Worm (Caenorhabditis elegans) whole organism, early embryonic: Measurements from ENCODE around the gene W05E10.5.

Experiments used
- B0310.2 ChIP-seq: sonication (generic microtip); optimal IDR thresholded peaks from 2 replicates; lab custom pipeline; 2016; ENCODE audit warnings: mild to moderate bottlenecking, missing genetic modification characterization, missing compliant biosample characterization
- F13C5.2 ChIP-seq: sonication (generic microtip); optimal IDR thresholded peaks from 2 replicates; lab custom pipeline; 2017; ENCODE audit warnings: mild to moderate bottlenecking, missing genetic modification characterization, inconsistent platforms, missing compliant biosample characterization
- aly-1 ChIP-seq: sonication (generic microtip); optimal IDR thresholded peaks from 2 replicates; lab custom pipeline; 2016; ENCODE audit warnings: missing genetic modification characterization, missing compliant biosample characterization
- ama-1 ChIP-seq: fragments of 150-350 bp; optimal IDR thresholded peaks from 2 replicates; lab custom pipeline; 2014
- ceh-13 ChIP-seq: fragments of 200-800 bp; sonication (Bioruptor generic); optimal IDR thresholded peaks from 2 replicates; lab custom pipeline; 2018; ENCODE audit warnings: mild to moderate bottlenecking, missing genetic modification characterization, missing compliant biosample characterization
- ceh-36 ChIP-seq: sonication (generic microtip); optimal IDR thresholded peaks from 2 replicates; lab custom pipeline; 2016; ENCODE audit warnings: missing genetic modification characterization, inconsistent platforms, missing compliant biosample characterization
- ets-7 ChIP-seq: sonication (generic microtip); optimal IDR thresholded peaks from 2 replicates; lab custom pipeline; 2016; ENCODE audit warnings: missing genotype, missing genetic modification characterization, missing compliant biosample characterization
- flt-1 ChIP-seq: fragments of 200-800 bp; sonication (Bioruptor generic); IDR thresholded peaks from 2 replicates; pipeline ENCODE4 v1.3.6; 2022; ENCODE audit warnings: missing genetic modification characterization, missing compliant biosample characterization
- hmbx-1 ChIP-seq: sonication (generic microtip); optimal IDR thresholded peaks from 2 replicates; lab custom pipeline; 2016; ENCODE audit warnings: mild to moderate bottlenecking, missing genetic modification characterization, missing compliant biosample characterization
- hmg-4 ChIP-seq: fragments of 200-800 bp; sonication (Bioruptor generic); optimal IDR thresholded peaks from 2 replicates; lab custom pipeline; 2018; ENCODE audit warnings: mild to moderate bottlenecking, missing genetic modification characterization, missing compliant biosample characterization
- hnd-1 ChIP-seq: sonication (generic microtip); optimal IDR thresholded peaks from 2 replicates; lab custom pipeline; 2016; ENCODE audit warnings: missing genetic modification characterization, missing compliant biosample characterization
- pes-1 ChIP-seq: fragments of 200-800 bp; sonication (Bioruptor generic); IDR thresholded peaks from 2 replicates; pipeline ENCODE4 v1.3.6; 2022; ENCODE audit warnings: missing genetic modification reagents, missing genetic modification characterization, missing compliant biosample characterization
- scrt-1 ChIP-seq: fragments of 200-800 bp; sonication (Bioruptor generic); IDR thresholded peaks from 2 replicates; pipeline ENCODE4 v1.3.6; 2022; ENCODE audit warnings: missing genetic modification characterization, missing compliant biosample characterization
- sea-1 ChIP-seq: fragments of 200-800 bp; sonication (Bioruptor generic); conservative IDR thresholded peaks from 2 replicates; pipeline ENCODE4 v1.3.6; 2022; ENCODE audit warnings: missing genetic modification characterization, missing compliant biosample characterization
- tbx-11 ChIP-seq: fragments of 200-800 bp; sonication (Bioruptor generic); IDR thresholded peaks from 2 replicates; pipeline ENCODE4 v1.3.6; 2022; ENCODE audit warnings: missing genetic modification characterization, missing compliant biosample characterization
- tbx-37 ChIP-seq: fragments of 200-800 bp; sonication (Bioruptor generic); conservative IDR thresholded peaks from 2 replicates; pipeline ENCODE4 v1.3.6; 2022; ENCODE audit warnings: missing genetic modification reagents, missing genetic modification characterization, missing compliant biosample characterization
- tra-4 ChIP-seq: sonication (generic microtip); optimal IDR thresholded peaks from 2 replicates; lab custom pipeline; 2017; ENCODE audit warnings: missing genetic modification characterization, missing compliant biosample characterization

The W05E10.5 gene

DNA sequence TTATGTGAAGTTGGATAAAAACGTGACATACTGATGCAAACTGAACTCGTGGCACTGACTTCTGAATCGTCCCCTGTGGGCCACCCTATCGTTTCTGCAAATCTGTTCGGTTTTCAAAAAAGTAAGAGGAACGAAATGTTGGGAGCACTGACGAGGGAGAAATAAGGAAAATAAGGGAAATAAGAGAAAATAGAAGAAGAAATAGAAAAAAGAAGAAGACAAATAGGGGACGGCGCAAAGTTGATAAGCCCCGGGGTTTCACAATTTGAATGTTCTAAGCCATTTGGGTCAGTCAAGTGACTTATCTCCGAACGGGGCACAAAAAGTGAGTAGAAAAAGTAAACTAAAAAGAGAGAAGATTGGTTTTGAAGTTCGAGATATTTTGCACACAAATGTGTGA is at the start of gene W05E10.5:
TSS of gene W05E10.5 (minus strand) at position 101 of the 400 bp plus-strand sequence.
- TF ChIP-seq ceh-36 (tag; lab: Kevin White, UChicago) (no peak), tbx-11 (no peak), aly-1 (tag; lab: Kevin White, UChicago) (no peak), ceh-13 (GFP tag; lab: Kevin White, UChicago) (no peak), flt-1 (no peak), F13C5.2 (no peak), tbx-37 (no peak), sea-1 (no peak)

DNA sequence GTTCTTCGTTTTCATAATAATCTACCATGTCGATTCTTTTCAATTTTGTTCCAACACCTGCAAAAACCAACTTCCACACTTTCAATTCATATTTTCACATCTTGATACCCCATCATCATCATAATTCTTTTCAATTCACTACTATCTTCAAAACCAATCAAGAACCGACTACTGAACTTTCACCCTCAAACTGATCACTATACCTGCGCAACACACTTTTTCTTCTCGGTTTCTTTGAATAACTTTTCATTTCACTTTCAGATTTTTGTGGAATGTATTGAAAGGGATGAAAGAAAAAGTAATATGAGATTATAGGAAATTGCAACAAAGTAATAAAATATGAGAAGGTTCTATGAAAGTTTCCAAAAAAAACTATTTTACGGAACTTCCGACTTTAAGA is 45.6 kb upstream of the W05E10.5 start:
- TF ChIP-seq tbx-37: no peak
- TF ChIP-seq B0310.2 (tag; lab: Kevin White, UChicago): no peak
- no peak for TF ChIP-seq hmg-4 (GFP tag; lab: Kevin White, UChicago)
- TF ChIP-seq sea-1: no peak
- no peak for TF ChIP-seq F13C5.2
- no peak for TF ChIP-seq ets-7 (tag; lab: Kevin White, UChicago)
- no peak for TF ChIP-seq ceh-13 (GFP tag; lab: Kevin White, UChicago)
- TF ChIP-seq hnd-1: no peak
- no peak for TF ChIP-seq ceh-36 (tag; lab: Kevin White, UChicago)

DNA sequence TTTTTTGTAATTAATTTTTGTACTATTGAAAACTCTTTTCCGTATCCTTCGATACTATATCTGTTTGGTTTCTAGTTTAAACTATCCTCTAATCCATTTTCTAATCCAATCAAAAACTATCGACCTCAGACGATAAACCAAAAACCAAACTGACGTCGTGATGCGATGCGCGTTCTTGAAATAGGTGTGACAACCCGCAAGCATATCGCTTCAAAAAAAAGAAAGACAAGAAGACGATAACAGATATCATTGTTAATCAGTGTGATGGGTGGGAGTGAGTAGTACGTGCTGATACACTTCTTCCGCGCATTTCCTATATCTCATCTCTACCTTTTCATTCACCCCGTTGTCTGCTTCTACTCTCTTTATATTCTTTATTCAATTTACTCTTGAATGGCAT is 44.3 kb upstream of the W05E10.5 start, which contains the start of gene T04F3.1:
TSS of gene T04F3.1 (plus strand) at position 246 of the 400 bp plus-strand sequence.
- TF ChIP-seq F13C5.2 (no peak), tbx-11 (no peak)

DNA sequence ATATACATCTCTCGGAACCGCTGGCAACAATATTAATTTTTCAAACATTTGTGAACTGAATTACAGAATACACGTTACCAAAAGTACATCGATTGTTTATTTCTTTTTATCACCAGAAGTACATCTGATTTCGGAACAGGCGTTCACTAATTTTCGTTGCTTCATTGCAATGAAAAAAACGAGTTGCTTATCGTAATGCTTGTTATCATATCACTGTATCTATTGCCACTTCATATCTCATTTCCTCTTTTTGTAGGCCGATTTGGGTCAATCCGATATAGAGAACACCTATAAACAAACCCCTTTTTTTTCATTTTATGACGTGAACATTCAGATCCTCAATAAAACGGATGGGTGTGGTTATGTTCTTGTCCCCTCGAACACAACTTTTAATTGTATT is 41.8 kb upstream of the W05E10.5 start:
- TF ChIP-seq hmbx-1 (tag; lab: Kevin White, UChicago) (no peak), tbx-11 (no peak), F13C5.2 (no peak)

DNA sequence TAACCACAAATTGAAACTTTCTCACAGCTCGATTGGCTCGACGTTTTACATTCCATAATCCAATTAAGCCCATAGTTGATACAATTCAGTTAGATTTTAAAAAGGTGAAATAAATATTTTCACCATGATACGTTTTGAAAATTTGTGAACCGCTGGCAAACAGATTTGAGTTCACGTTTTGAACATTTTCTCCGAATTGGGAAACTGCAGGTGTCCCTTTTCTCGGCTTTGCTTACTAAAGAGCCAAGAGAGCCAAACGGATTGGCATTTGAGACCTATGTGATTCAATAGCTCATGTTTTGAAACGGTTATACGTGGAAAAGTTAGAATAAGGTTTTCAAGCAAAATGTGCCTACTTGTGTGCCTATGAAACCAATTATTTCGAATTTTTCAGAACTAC is 41.4 kb upstream of the W05E10.5 start, which contains the start of gene spe-42:
TSS of gene spe-42 (minus strand) at position 101 of the 400 bp plus-strand sequence.
- TF ChIP-seq ets-7 (tag; lab: Kevin White, UChicago) (no peak), sea-1 (no peak)

DNA sequence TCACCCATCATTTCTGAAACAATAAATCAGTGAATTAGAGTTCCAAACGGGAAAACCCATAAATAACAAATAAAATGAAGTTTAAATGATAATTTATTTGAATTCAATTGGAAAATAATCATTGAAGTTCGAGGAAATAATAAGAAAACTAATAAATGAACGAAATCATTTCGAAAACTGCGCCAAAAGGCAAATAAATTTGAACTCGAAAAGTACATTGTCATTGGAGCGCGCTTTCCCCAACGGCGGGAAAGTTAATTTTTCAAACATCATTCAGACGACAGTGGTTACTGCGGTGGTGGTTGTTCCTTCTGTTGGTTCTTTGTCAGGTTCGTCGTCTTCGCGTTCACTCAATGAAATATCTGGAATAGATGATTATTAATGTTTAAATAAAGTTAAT is 38.0 kb upstream of the W05E10.5 start, which contains the start of gene npp-22:
TSS of gene npp-22 (minus strand) at position 13 of the 400 bp plus-strand sequence.
- TF ChIP-seq sea-1: no peak
- TF ChIP-seq scrt-1 (GFP tag; lab: Robert Waterston, UW): no peak
- TF ChIP-seq hnd-1: no peak
- TF ChIP-seq hmbx-1 (tag; lab: Kevin White, UChicago): no peak
- no peak for TF ChIP-seq B0310.2 (tag; lab: Kevin White, UChicago)
- no peak for TF ChIP-seq F13C5.2
- TF ChIP-seq ets-7 (tag; lab: Kevin White, UChicago): no peak
- TF ChIP-seq tbx-37: no peak
- TF ChIP-seq hmg-4 (GFP tag; lab: Kevin White, UChicago): no peak
- TF ChIP-seq tbx-11: no peak
- no peak for TF ChIP-seq ceh-13 (GFP tag; lab: Kevin White, UChicago)
- TF ChIP-seq tra-4 (tag; lab: Kevin White, UChicago): no peak
- TF ChIP-seq ceh-36 (tag; lab: Kevin White, UChicago): no peak
- TF ChIP-seq ama-1 (lab: Kevin White, UChicago): no peak
- no peak for TF ChIP-seq aly-1 (tag; lab: Kevin White, UChicago)

DNA sequence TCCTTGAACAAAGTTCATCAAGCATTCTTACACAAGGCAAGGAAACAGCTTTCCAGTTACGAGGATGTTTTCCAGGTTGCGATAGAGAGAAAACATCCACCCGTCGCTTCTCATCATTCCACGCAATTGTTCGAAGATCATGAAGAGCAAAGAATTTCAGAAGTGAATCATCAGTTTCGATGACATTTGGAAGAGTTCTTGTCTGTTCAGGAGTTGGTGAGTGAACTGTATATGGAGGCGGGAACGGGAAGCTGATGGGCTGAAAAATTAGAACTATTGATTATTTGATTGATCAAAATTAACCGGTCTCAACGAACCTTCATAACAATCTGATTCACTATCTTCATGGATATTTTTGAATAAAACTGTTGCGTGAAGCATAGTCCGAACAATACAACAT is 36.6 kb upstream of the W05E10.5 start:
- no peak for TF ChIP-seq hmbx-1 (tag; lab: Kevin White, UChicago)
- TF ChIP-seq tbx-37: no peak
- TF ChIP-seq pes-1 (GFP tag; lab: Robert Waterston, UW): no peak
- no peak for TF ChIP-seq ets-7 (tag; lab: Kevin White, UChicago)
- TF ChIP-seq flt-1: no peak
- no peak for TF ChIP-seq ceh-36 (tag; lab: Kevin White, UChicago)
- no peak for TF ChIP-seq B0310.2 (tag; lab: Kevin White, UChicago)
- no peak for TF ChIP-seq F13C5.2
- TF ChIP-seq tbx-11: no peak
- TF ChIP-seq ceh-13 (GFP tag; lab: Kevin White, UChicago): no peak
- no peak for TF ChIP-seq scrt-1 (GFP tag; lab: Robert Waterston, UW)
- TF ChIP-seq sea-1: no peak

DNA sequence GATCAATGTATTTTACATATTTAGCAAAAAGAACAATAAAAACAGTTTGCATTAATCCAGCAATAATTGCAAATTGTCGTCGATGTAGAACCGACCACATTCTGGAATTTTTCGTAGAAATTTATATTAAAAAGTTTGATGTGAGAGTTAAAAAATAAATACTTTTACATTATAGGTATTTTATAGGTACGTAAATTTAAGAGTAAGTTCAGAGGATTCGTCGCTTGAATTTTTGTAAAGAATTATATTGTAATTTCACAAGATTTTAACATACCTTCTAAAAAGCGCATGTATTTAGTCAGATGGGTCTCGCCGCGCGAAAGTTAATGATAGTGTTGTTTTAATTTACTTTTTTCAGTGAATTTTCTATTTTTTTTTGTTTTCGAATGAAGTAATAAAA is 34.6 kb upstream of the W05E10.5 start, which contains the start of gene rhr-2:
TSS of gene rhr-2 (minus strand) at position 101 of the 400 bp plus-strand sequence.
- TF ChIP-seq hnd-1 (no peak), tra-4 (tag; lab: Kevin White, UChicago) (no peak), hmg-4 (GFP tag; lab: Kevin White, UChicago) (no peak), ceh-36 (tag; lab: Kevin White, UChicago) (no peak), ama-1 (lab: Kevin White, UChicago) (no peak), hmbx-1 (tag; lab: Kevin White, UChicago) (no peak), ceh-13 (GFP tag; lab: Kevin White, UChicago) (no peak), F13C5.2 (no peak), pes-1 (GFP tag; lab: Robert Waterston, UW) (no peak), tbx-37 (no peak), flt-1 (no peak), tbx-11 (no peak), sea-1 (no peak), aly-1 (tag; lab: Kevin White, UChicago) (no peak), ets-7 (tag; lab: Kevin White, UChicago) (no peak), B0310.2 (tag; lab: Kevin White, UChicago) (no peak)

DNA sequence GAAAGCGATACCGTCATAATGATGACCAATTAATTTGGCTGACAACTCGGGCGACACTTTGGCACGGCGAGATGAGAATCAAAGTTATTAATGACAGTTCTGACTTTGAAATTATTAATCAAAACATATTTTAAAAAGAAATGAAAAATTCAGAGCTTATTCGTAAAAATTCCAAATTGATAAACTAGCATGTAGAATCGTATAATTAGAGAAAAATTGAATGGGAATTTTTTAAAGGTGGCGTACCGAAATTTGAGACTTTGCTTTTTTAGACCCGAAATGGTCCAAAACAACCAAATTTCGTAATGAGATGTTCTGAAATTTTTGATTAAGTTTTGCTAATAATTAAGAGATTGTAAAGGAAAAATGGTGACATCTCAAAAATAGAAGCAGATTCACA is 30.5 kb upstream of the W05E10.5 start, which contains the start of gene daf-11:
TSS of gene daf-11 (minus strand) at position 101 of the 400 bp plus-strand sequence.
- TF ChIP-seq hmg-4 (GFP tag; lab: Kevin White, UChicago) (no peak), flt-1 (no peak), ceh-13 (GFP tag; lab: Kevin White, UChicago) (no peak), pes-1 (GFP tag; lab: Robert Waterston, UW) (no peak), tbx-11 (no peak), scrt-1 (GFP tag; lab: Robert Waterston, UW) (no peak), ama-1 (lab: Kevin White, UChicago) (no peak), ets-7 (tag; lab: Kevin White, UChicago) (no peak), hnd-1 (no peak), F13C5.2 (no peak)
